Fruit fly (Drosophila melanogaster): ENCODE results near the gene bdl.

bdl gene

DNA sequence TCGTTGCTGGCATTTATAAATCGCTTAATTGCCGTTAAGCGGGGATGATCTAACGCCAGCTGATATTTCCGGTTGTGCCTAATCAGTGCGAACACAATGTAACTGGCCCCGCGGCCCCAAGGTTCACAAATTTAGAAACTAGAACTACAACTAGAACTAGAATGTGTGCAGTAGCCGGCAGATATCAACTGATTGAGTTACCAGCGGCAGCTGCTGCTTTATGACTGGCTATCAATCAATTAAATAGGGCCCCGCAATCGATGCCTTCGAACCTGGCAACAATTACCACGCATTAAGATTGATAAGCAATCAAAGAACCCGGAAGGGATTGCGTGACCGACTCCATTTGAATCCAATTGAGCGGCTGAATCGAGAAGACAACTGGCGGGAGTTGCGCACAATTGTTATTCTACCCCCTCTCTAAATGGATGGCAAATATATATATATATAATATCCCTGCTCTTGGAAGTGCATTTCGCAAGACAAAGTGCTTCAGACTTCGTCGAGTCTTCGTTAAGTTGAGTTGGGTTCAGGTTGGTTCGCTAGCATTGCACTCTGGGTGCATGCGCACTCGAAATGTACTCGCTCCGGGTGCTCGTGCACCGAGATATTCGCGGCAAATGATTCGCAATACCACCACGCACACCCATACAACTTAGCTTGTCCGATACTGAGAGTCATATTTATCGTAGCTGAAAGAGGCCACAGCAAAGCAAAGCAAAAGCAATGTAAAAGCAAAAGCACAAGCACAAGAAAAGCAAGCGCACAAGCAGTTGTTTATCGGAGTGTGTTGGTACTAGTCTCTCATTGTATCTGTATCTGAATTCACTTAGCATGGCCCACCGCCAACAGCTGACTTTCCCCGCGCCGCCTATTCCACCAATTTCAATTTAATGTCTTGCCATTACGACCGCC, 15.7 kb downstream of the bdl start (continued):
- TF ChIP-seq CG12236 (GFP tag; optimal IDR thresholded peaks at IDR 0.05) (no peak), sc (optimal IDR thresholded peaks at IDR 0.05) (no peak), sc (GFP tag; optimal IDR thresholded peaks at IDR 0.05) (no peak), Atf6 (GFP tag; IDR thresholded peaks at IDR 0.05) (0 out of 2 replicates have a peak, but pooled peaks have one; percentile 29), gro (GFP tag; optimal IDR thresholded peaks at IDR 0.05) (peak; percentile 4), exex (tag; optimal IDR thresholded peaks at IDR 0.05) (peak; percentile 98), Med (GFP tag) (peak; percentile 32), CG34376 (GFP tag; optimal IDR thresholded peaks at IDR 0.05) (peak; percentile 28), CG32767 (GFP tag; IDR thresholded peaks at IDR 0.05) (no peak), sd (tag; optimal IDR thresholded peaks at IDR 0.05) (peak; percentile 58), Hey (tag; optimal IDR thresholded peaks at IDR 0.05) (peak; percentile 10), HHEX (GFP tag; optimal IDR thresholded peaks at IDR 0.05) (peak; percentile 15), Eip74EF (GFP tag; optimal IDR thresholded peaks at IDR 0.05) (peak in 1 of 2 experiments; percentile 86), sens-2 (GFP tag; IDR thresholded peaks at IDR 0.05) (peak; percentile 39; the same call in 1 of the 2 replicates), usp (GFP tag; optimal IDR thresholded peaks at IDR 0.05) (no peak), ash1 (GFP tag; optimal IDR thresholded peaks at IDR 0.05) (no peak), CG8290 (GFP tag; optimal IDR thresholded peaks at IDR 0.05) (no peak), CG8290 (tag; optimal IDR thresholded peaks at IDR 0.05) (peak in 1 of 2 experiments; percentile 21), jing (GFP tag; optimal IDR thresholded peaks at IDR 0.05) (no peak), mirr (GFP tag; optimal IDR thresholded peaks at IDR 0.05) (peak; percentile 85), D19A (tag; optimal IDR thresholded peaks at IDR 0.05) (no peak), gsb-n (tag; optimal IDR thresholded peaks at IDR 0.05) (peak; percentile 4), vnd (GFP tag; IDR thresholded peaks at IDR 0.05; ENCODE audit: partially characterized antibody) (no peak)

dm6 chr2L:4345569-4346131, 21.3 kb downstream of the bdl start:
- TF ChIP-seq esg (GFP tag; conservative IDR thresholded peaks at IDR 0.05) (no peak), zen2 (GFP tag; IDR thresholded peaks at IDR 0.05; ENCODE audit: partially characterized antibody) (no peak), az2 (GFP tag; optimal IDR thresholded peaks at IDR 0.05) (no peak), CTCF (GFP tag; optimal IDR thresholded peaks at IDR 0.05) (peak; percentile 98), CG33213 (GFP tag; optimal IDR thresholded peaks at IDR 0.05) (peak; percentile 17), Opbp (GFP tag; IDR thresholded peaks at IDR 0.05; ENCODE audit: partially characterized antibody) (peak; percentile 47; the same call in 1 of the 3 replicates), tup (GFP tag; optimal IDR thresholded peaks at IDR 0.05) (no peak), CG4820 (GFP tag; optimal IDR thresholded peaks at IDR 0.05) (peak; percentile 12), Tbp (GFP tag; optimal IDR thresholded peaks at IDR 0.05) (no peak), CoRest (tag; optimal IDR thresholded peaks at IDR 0.05) (peak; percentile 25), sd (tag; optimal IDR thresholded peaks at IDR 0.05) (peak; percentile 10), Med (GFP tag) (peak; percentile 81), pnt (GFP tag; optimal IDR thresholded peaks at IDR 0.05) (no peak), amos (GFP tag; IDR thresholded peaks at IDR 0.05; ENCODE audit: partially characterized antibody) (peak; percentile 72), trh (GFP tag; optimal IDR thresholded peaks at IDR 0.05) (no peak), CG4282 (GFP tag; optimal IDR thresholded peaks at IDR 0.05) (no peak), CG13894 (tag; optimal IDR thresholded peaks at IDR 0.05) (peak; percentile 45), CG1602 (GFP tag; optimal IDR thresholded peaks at IDR 0.05) (no peak), p53 (GFP tag; optimal IDR thresholded peaks at IDR 0.05) (no peak), CG11456 (GFP tag; IDR thresholded peaks at IDR 0.05) (no peak), CG17361 (GFP tag; IDR thresholded peaks at IDR 0.05) (0 out of 3 replicates have a peak, but pooled peaks have one; percentile 26), trem (tag; optimal IDR thresholded peaks at IDR 0.05) (peak; percentile 28), unc-4 (GFP tag; IDR thresholded peaks at IDR 0.05; ENCODE audit: partially characterized antibody) (0 out of 2 replicates have a peak, but pooled peaks have one; percentile 27), CG15514 (GFP tag; optimal IDR thresholded peaks at IDR 0.05) (peak; percentile 24), HmgZ (tag; optimal IDR thresholded peaks at IDR 0.05) (peak; percentile 67), phol (tag; optimal IDR thresholded peaks at IDR 0.05) (peak; percentile 26), CG8924 (tag; optimal IDR thresholded peaks at IDR 0.05) (peak; percentile 8)

All from whole organism, embryonic.